Worm (Caenorhabditis elegans): ENCODE data around the gene F08F1.3.

DNA sequence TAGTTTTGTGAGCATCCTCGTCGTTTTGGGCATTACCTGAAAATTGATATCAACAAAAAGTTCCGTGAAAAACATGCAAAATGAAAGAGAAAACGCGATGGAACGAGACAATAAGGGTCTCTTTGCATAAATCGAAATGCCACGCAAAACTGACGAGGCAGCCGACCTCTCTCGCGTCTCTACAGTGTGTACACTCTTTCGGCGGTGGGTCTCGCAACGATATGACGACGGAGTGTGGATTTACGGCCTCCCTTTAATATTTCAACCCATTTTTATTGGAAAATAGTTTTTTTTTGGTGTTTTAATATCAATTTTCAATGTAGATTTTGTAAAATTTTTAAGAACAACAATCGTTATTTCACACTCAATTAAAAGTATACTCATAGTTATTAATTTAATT, 6.6 kb upstream of the F08F1.3 start, which contains the start of gene tag-123:
- TF ChIP-seq pha-4 (tag; optimal IDR thresholded peaks at IDR 0.05) (no peak), hlh-30 (tag; optimal IDR thresholded peaks at IDR 0.05; ENCODE audit: insufficient read depth) (no peak), nhr-11 (tag; optimal IDR thresholded peaks at IDR 0.05) (no peak), nfya-1 (tag; optimal IDR thresholded peaks at IDR 0.05) (peak; percentile 41)
